Worm (Caenorhabditis elegans): ENCODE data around the gene C09B9.1.
"Not testable (repeated sequence)": the region's sequence is repeated elsewhere in the genome, so short reads cannot be mapped to it uniquely, and the experiment has no call there.

C09B9.1 gene

ce11 chrIV:5012241-5012640 is 25.3 kb upstream of the C09B9.1 start, which contains the start of gene srm-1:
srm-1 (plus strand) TSS chrIV:5012541.
- TF ChIP-seq B0310.2 (tag; optimal IDR thresholded peaks at IDR 0.05) (no peak), flt-1 (GFP tag; IDR thresholded peaks at IDR 0.05) (no peak), hnd-1 (tag; optimal IDR thresholded peaks at IDR 0.05) (no peak), ceh-13 (GFP tag; optimal IDR thresholded peaks at IDR 0.05) (no peak), ama-1 (optimal IDR thresholded peaks at IDR 0.05) (no peak), scrt-1 (GFP tag; IDR thresholded peaks at IDR 0.05) (no peak), ets-7 (tag; optimal IDR thresholded peaks at IDR 0.05) (no peak), sea-1 (GFP tag; conservative IDR thresholded peaks at IDR 0.05) (no peak), tra-4 (tag; optimal IDR thresholded peaks at IDR 0.05) (no peak), tbx-37 (GFP tag; conservative IDR thresholded peaks at IDR 0.05) (no peak), tbx-11 (GFP tag; IDR thresholded peaks at IDR 0.05) (no peak), hmg-4 (GFP tag; optimal IDR thresholded peaks at IDR 0.05) (no peak), F13C5.2 (tag; optimal IDR thresholded peaks at IDR 0.05) (no peak), aly-1 (tag; optimal IDR thresholded peaks at IDR 0.05) (no peak), ceh-36 (tag; optimal IDR thresholded peaks at IDR 0.05) (no peak), pes-1 (GFP tag; IDR thresholded peaks at IDR 0.05) (no peak), hmbx-1 (tag; optimal IDR thresholded peaks at IDR 0.05) (no peak)

DNA sequence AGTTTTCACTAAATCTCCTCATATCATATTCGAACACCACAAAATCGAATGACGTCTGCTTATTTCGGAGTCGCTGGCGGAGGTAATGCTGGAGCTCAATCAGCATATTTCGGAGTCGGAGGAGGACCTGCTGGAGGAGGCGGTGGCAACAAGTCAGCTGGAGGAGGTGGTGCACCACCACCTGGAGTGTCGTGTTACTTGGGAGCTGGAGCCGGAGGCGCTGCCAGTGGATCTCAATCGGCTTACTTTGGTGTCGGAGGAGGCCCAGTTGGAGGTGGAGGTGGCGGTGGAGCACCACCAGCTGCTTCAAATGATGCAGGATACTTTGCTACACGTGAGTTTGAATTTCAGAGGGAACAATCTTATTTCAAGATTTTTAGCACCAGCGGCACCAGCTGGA is 21.1 kb upstream of the C09B9.1 start, which contains the start of gene ssq-4:
TSS of gene ssq-4 (plus strand) at position 19 of the 400 bp plus-strand sequence.
- TF ChIP-seq F13C5.2 (tag; optimal IDR thresholded peaks at IDR 0.05); scrt-1 (GFP tag; IDR thresholded peaks at IDR 0.05); B0310.2 (tag; optimal IDR thresholded peaks at IDR 0.05): not testable (repeated sequence)

ce11 chrIV:5017075-5017474 is 20.5 kb upstream of the C09B9.1 start, which contains the start of gene T28H11.7:
T28H11.7 (minus strand) TSS chrIV:5017175.
- not testable (repeated sequence) for TF ChIP-seq tra-4 (tag; optimal IDR thresholded peaks at IDR 0.05); ets-7 (tag; optimal IDR thresholded peaks at IDR 0.05); ceh-13 (GFP tag; optimal IDR thresholded peaks at IDR 0.05)

DNA sequence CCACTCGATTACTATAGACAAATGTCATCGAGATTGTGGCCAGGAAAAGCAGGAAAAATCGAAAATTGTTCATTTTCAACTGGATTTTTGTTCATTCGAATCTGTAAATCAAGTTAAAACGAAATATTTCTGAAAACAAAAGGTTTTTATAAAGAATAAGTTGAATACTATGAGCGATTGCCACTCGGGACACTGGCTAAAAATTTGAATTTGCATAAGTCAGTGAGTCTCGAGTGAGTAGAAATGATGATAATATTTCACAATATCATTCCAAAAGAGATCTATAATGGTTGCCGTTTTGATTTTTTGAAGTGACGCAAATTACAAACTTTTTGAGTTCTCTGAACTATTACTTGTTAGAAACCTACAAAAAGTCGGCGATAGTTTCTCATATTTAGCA is 17.1 kb upstream of the C09B9.1 start, which contains the start of gene T28H11.8:
TSS of gene T28H11.8 (minus strand) at position 101 of the 400 bp plus-strand sequence.
- TF ChIP-seq aly-1 (tag; optimal IDR thresholded peaks at IDR 0.05) (no peak), tbx-11 (GFP tag; IDR thresholded peaks at IDR 0.05) (no peak)

- TF ChIP-seq sea-1 (GFP tag; conservative IDR thresholded peaks at IDR 0.05) (no peak), F13C5.2 (tag; optimal IDR thresholded peaks at IDR 0.05) (no peak), ama-1 (optimal IDR thresholded peaks at IDR 0.05) (no peak), tbx-37 (GFP tag; conservative IDR thresholded peaks at IDR 0.05) (no peak), B0310.2 (tag; optimal IDR thresholded peaks at IDR 0.05) (no peak), hmbx-1 (tag; optimal IDR thresholded peaks at IDR 0.05) (no peak), scrt-1 (GFP tag; IDR thresholded peaks at IDR 0.05) (no peak), aly-1 (tag; optimal IDR thresholded peaks at IDR 0.05) (no peak), tra-4 (tag; optimal IDR thresholded peaks at IDR 0.05) (no peak), ceh-13 (GFP tag; optimal IDR thresholded peaks at IDR 0.05) (no peak), ceh-36 (tag; optimal IDR thresholded peaks at IDR 0.05) (no peak), hnd-1 (tag; optimal IDR thresholded peaks at IDR 0.05) (no peak)
These were observed 11.9 kb upstream of the C09B9.1 start, which contains the start of gene C09B9.85 for ce11 chrIV:5025646-5026045. C09B9.85 (minus strand) TSS chrIV:5025746.

DNA sequence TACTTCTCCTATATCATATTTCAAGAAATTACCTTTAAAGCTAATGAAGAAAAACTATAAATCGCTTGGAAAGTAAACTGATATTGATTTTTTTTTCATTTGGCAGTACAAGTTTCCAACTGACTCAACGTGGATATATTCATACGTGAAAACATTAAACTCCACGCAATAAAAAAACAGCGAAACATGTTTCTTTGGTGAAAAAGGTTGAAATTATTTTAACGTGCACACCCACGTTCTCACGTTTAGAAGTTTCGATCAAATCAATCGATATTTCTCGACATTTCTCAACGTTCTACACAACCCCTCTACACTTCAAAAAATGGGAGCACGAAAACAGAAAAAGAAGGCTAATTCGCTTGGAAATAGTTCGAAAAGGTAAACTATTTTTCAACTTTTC is 8.6 kb upstream of the C09B9.1 start, which contains the start of the genes best-6 and C09B9.2:
TSS of gene best-6 (minus strand) at position 101 of the 400 bp plus-strand sequence.
TSS of gene C09B9.2 (plus strand) at position 314 of the 400 bp plus-strand sequence.
- TF ChIP-seq hmbx-1 (tag; optimal IDR thresholded peaks at IDR 0.05) (no peak), hnd-1 (tag; optimal IDR thresholded peaks at IDR 0.05) (no peak), tbx-11 (GFP tag; IDR thresholded peaks at IDR 0.05) (no peak), hmg-4 (GFP tag; optimal IDR thresholded peaks at IDR 0.05) (no peak), tra-4 (tag; optimal IDR thresholded peaks at IDR 0.05) (no peak), F13C5.2 (tag; optimal IDR thresholded peaks at IDR 0.05) (no peak), scrt-1 (GFP tag; IDR thresholded peaks at IDR 0.05) (no peak), flt-1 (GFP tag; IDR thresholded peaks at IDR 0.05) (no peak), B0310.2 (tag; optimal IDR thresholded peaks at IDR 0.05) (no peak), pes-1 (GFP tag; IDR thresholded peaks at IDR 0.05) (no peak), aly-1 (tag; optimal IDR thresholded peaks at IDR 0.05) (no peak), sea-1 (GFP tag; conservative IDR thresholded peaks at IDR 0.05) (no peak), ceh-36 (tag; optimal IDR thresholded peaks at IDR 0.05) (no peak), ama-1 (optimal IDR thresholded peaks at IDR 0.05) (no peak), tbx-37 (GFP tag; conservative IDR thresholded peaks at IDR 0.05) (no peak), ets-7 (tag; optimal IDR thresholded peaks at IDR 0.05) (no peak), ceh-13 (GFP tag; optimal IDR thresholded peaks at IDR 0.05) (no peak)

ce11 chrIV:5031346-5031745 is 6.2 kb upstream of the C09B9.1 start:
- TF ChIP-seq ama-1 (optimal IDR thresholded peaks at IDR 0.05): no peak

- TF ChIP-seq aly-1 (tag; optimal IDR thresholded peaks at IDR 0.05) (no peak), pes-1 (GFP tag; IDR thresholded peaks at IDR 0.05) (no peak), ama-1 (optimal IDR thresholded peaks at IDR 0.05) (no peak), hmbx-1 (tag; optimal IDR thresholded peaks at IDR 0.05) (no peak), scrt-1 (GFP tag; IDR thresholded peaks at IDR 0.05) (no peak), B0310.2 (tag; optimal IDR thresholded peaks at IDR 0.05) (no peak), tbx-11 (GFP tag; IDR thresholded peaks at IDR 0.05) (no peak)
These were observed 4.3 kb upstream of the C09B9.1 start, which contains the start of gene C09B9.4 for ce11 chrIV:5033276-5033675. C09B9.4 (minus strand) TSS chrIV:5033376.

Data from whole organism, early embryonic.